Fruit fly (Drosophila melanogaster) whole organism, embryonic: ENCODE measurements around the gene Prtl99C.

ENCODE experiments used
- Antp ChIP-seq: fragments of 200-800 bp; sonication (Bioruptor generic); optimal IDR thresholded peaks from 3 replicates; lab custom pipeline; 2016; ENCODE audit warnings: missing biosample characterization, missing genetic modification characterization
- Atf6 ChIP-seq: fragments of 200-800 bp; sonication (Bioruptor generic); IDR thresholded peaks from 2 replicates; pipeline ENCODE4 v1.3.6; 2022; ENCODE audit warnings: missing biosample characterization, missing genetic modification characterization
- CG10654 ChIP-seq: fragments of 200-800 bp; sonication (Bioruptor generic); optimal IDR thresholded peaks from 2 replicates; lab custom pipeline; 2016; ENCODE audit warnings: missing biosample characterization, missing genetic modification characterization
- CG11696 ChIP-seq: fragments of 200-800 bp; sonication (Bioruptor generic); IDR thresholded peaks from 2 replicates; pipeline ENCODE4 v1.3.6; 2022; ENCODE audit warnings: missing biosample characterization, missing genetic modification characterization
- CG14441 ChIP-seq: fragments of 200-800 bp; sonication (Bioruptor generic); IDR thresholded peaks from 2 replicates; pipeline ENCODE4 v1.3.6; 2022; ENCODE audit warnings: missing biosample characterization, missing genetic modification characterization
- CG15269 ChIP-seq: fragments of 200-800 bp; sonication (Bioruptor generic); optimal IDR thresholded peaks from 2 replicates; lab custom pipeline; 2018; ENCODE audit warnings: missing biosample characterization, mild to moderate bottlenecking, missing genetic modification characterization, moderate library complexity
- CG15601 ChIP-seq: fragments of 200-800 bp; sonication (Bioruptor generic); optimal IDR thresholded peaks from 3 replicates; lab custom pipeline; 2019; ENCODE audit warnings: missing biosample characterization, mild to moderate bottlenecking, missing genetic modification characterization, moderate library complexity
- CG17612 ChIP-seq: fragments of 200-800 bp; sonication (Bioruptor generic); IDR thresholded peaks from 2 replicates; pipeline ENCODE4 v1.3.6; 2022; ENCODE audit warnings: missing biosample characterization, missing genetic modification characterization
- CG1832 ChIP-seq: fragments of 200-800 bp; sonication (Bioruptor generic); optimal IDR thresholded peaks from 2 replicates; lab custom pipeline; 2017; ENCODE audit warnings: missing biosample characterization, mild to moderate bottlenecking, missing genetic modification characterization, inconsistent platforms
- CG3065 ChIP-seq: fragments of 200-800 bp; sonication (Bioruptor generic); optimal IDR thresholded peaks from 2 replicates; lab custom pipeline; 2016; ENCODE audit warnings: missing biosample characterization, missing genetic modification characterization
- CG31224 ChIP-seq: fragments of 200-800 bp; sonication (Bioruptor generic); IDR thresholded peaks from 2 replicates; pipeline ENCODE4 v1.3.6; 2022; ENCODE audit warnings: missing biosample characterization, missing genetic modification characterization
- CG3163 ChIP-seq: fragments of 200-800 bp; sonication (Bioruptor generic); optimal IDR thresholded peaks from 3 replicates; lab custom pipeline; 2016; ENCODE audit warnings: missing biosample characterization, missing genetic modification characterization
- CG33557 ChIP-seq: fragments of 200-800 bp; sonication (Bioruptor generic); optimal IDR thresholded peaks from 2 replicates; lab custom pipeline; 2019; ENCODE audit warnings: missing biosample characterization, mild to moderate bottlenecking, missing genetic modification characterization, moderate library complexity
- CG3726 ChIP-seq: fragments of 200-800 bp; sonication (Bioruptor generic); IDR thresholded peaks from 3 replicates; pipeline ENCODE4, ENCODE4 v1.3.6; 2022; ENCODE audit warnings: missing biosample characterization, missing genetic modification characterization
- CG3838 ChIP-seq: fragments of 200-800 bp; sonication (Bioruptor generic); optimal IDR thresholded peaks from 3 replicates; lab custom pipeline; 2016; ENCODE audit warnings: missing biosample characterization, missing genetic modification characterization
- CG4404 ChIP-seq: fragments of 200-800 bp; sonication (Bioruptor generic); IDR thresholded peaks from 2 replicates; pipeline ENCODE4 v1.3.6; 2022; ENCODE audit warnings: missing biosample characterization, missing genetic modification characterization
- CG4730 ChIP-seq: fragments of 200-800 bp; sonication (Bioruptor generic); IDR thresholded peaks from 2 replicates; pipeline ENCODE4 v1.3.6; 2022; ENCODE audit warnings: missing biosample characterization, missing genetic modification characterization
- CG4820 ChIP-seq: fragments of 200-800 bp; sonication (Bioruptor generic); optimal IDR thresholded peaks from 3 replicates; lab custom pipeline; 2016; ENCODE audit warnings: missing biosample characterization, missing genetic modification characterization
- CG5245 ChIP-seq: fragments of 200-800 bp; sonication (Bioruptor generic); optimal IDR thresholded peaks from 3 replicates; lab custom pipeline; 2016; ENCODE audit warnings: missing biosample characterization, missing genetic modification characterization
- CG5953 ChIP-seq: fragments of 200-800 bp; sonication (Bioruptor generic); IDR thresholded peaks from 2 replicates; pipeline ENCODE4 v1.3.6; 2022; ENCODE audit warnings: missing biosample characterization, missing genetic modification characterization
- CG9876 ChIP-seq: fragments of 200-800 bp; sonication (Bioruptor generic); optimal IDR thresholded peaks from 2 replicates; lab custom pipeline; 2016; ENCODE audit warnings: missing biosample characterization, missing genetic modification characterization
- CTCF ChIP-seq: fragments of 200-800 bp; sonication (Bioruptor generic); optimal IDR thresholded peaks from 2 replicates; lab custom pipeline; 2017; ENCODE audit warnings: missing biosample characterization, mild to moderate bottlenecking, missing genetic modification characterization, moderate library complexity
- Fer1 ChIP-seq: fragments of 200-800 bp; sonication (Bioruptor generic); optimal IDR thresholded peaks from 2 replicates; lab custom pipeline; 2017; ENCODE audit warnings: missing biosample characterization, mild to moderate bottlenecking, missing genetic modification characterization
- Fer2 ChIP-seq: fragments of 200-800 bp; sonication (Bioruptor generic); optimal IDR thresholded peaks from 2 replicates; lab custom pipeline; 2018; ENCODE audit warnings: missing biosample characterization, mild to moderate bottlenecking, missing genetic modification characterization, moderate library complexity
- Gug ChIP-seq: fragments of 200-800 bp; sonication (Bioruptor generic); IDR thresholded peaks from 4 replicates; pipeline ENCODE4 v1.3.6; 2022; ENCODE audit warnings: missing biosample characterization, missing genetic modification characterization
- HLH4C ChIP-seq: fragments of 200-800 bp; sonication (Bioruptor generic); IDR thresholded peaks from 3 replicates; pipeline ENCODE4 v1.3.6; 2022; ENCODE audit warnings: missing biosample characterization, missing genetic modification characterization; ENCODE audit not compliant: partially characterized antibody
- Mes4 ChIP-seq: fragments of 200-800 bp; sonication (Bioruptor generic); optimal IDR thresholded peaks from 2 replicates; lab custom pipeline; 2016; ENCODE audit warnings: missing biosample characterization, missing genetic modification characterization
- NC2β ChIP-seq: fragments of 200-800 bp; sonication (Bioruptor generic); optimal IDR thresholded peaks from 2 replicates; lab custom pipeline; 2016; ENCODE audit warnings: missing biosample characterization, missing genetic modification characterization
- Oaz ChIP-seq: fragments of 200-800 bp; sonication (Bioruptor generic); IDR thresholded peaks from 2 replicates; pipeline ENCODE4 v1.3.6; 2022; ENCODE audit warnings: missing biosample characterization, missing genetic modification characterization
- Scr ChIP-seq: fragments of 200-800 bp; sonication (Bioruptor generic); IDR thresholded peaks from 2 replicates; pipeline ENCODE4 v1.3.6; 2022; ENCODE audit warnings: missing biosample characterization, missing genetic modification characterization; ENCODE audit not compliant: partially characterized antibody
- Side ChIP-seq: fragments of 200-800 bp; sonication (Bioruptor generic); optimal IDR thresholded peaks from 2 replicates; lab custom pipeline; 2016; ENCODE audit warnings: missing biosample characterization, missing genetic modification characterization
- Sry-β ChIP-seq: fragments of 200-800 bp; sonication (Bioruptor generic); optimal IDR thresholded peaks from 2 replicates; lab custom pipeline; 2018; ENCODE audit warnings: missing biosample characterization, mild to moderate bottlenecking, missing genetic modification characterization, moderate library complexity
- Tbp ChIP-seq: fragments of >200 bp; optimal IDR thresholded peaks from 2 replicates; lab custom pipeline; 2018; ENCODE audit warnings: missing biosample characterization, missing genetic modification characterization
- Xbp1 ChIP-seq: fragments of 200-800 bp; sonication (Bioruptor generic); optimal IDR thresholded peaks from 3 replicates; lab custom pipeline; 2016; ENCODE audit warnings: missing biosample characterization, mild to moderate bottlenecking, missing genetic modification characterization
- ap ChIP-seq: fragments of 200-800 bp; sonication (Bioruptor generic); IDR thresholded peaks from 2 replicates; pipeline ENCODE4 v1.3.6; 2022; ENCODE audit warnings: missing biosample characterization, missing genetic modification characterization
- az2 ChIP-seq: fragments of 200-800 bp; sonication (Bioruptor generic); optimal IDR thresholded peaks from 3 replicates; lab custom pipeline; 2016; ENCODE audit warnings: missing biosample characterization, missing genetic modification characterization
- crc ChIP-seq: fragments of 200-800 bp; sonication (Bioruptor generic); optimal IDR thresholded peaks from 2 replicates; lab custom pipeline; 2016; ENCODE audit warnings: missing biosample characterization, missing genetic modification characterization
- cwo ChIP-seq: fragments of 200-800 bp; sonication (Bioruptor generic); optimal IDR thresholded peaks from 3 replicates; lab custom pipeline; 2017; ENCODE audit warnings: missing biosample characterization, missing genetic modification characterization, mild to moderate bottlenecking, moderate library complexity, missing genetic modification reagents
- esg ChIP-seq: fragments of 200-800 bp; sonication (Bioruptor generic); conservative IDR thresholded peaks from 2 replicates; pipeline ENCODE4 v1.3.6; 2022; ENCODE audit warnings: missing biosample characterization, missing genetic modification characterization
- ewg ChIP-seq: fragments of 200-800 bp; sonication (Bioruptor generic); optimal IDR thresholded peaks from 3 replicates; lab custom pipeline; 2017; ENCODE audit warnings: mild to moderate bottlenecking, missing biosample characterization, missing genetic modification reagents, missing genetic modification characterization
- hth ChIP-seq: fragments of >200 bp; optimal IDR thresholded peaks from 2 replicates; lab custom pipeline; 2017; ENCODE audit warnings: inconsistent platforms
- kah ChIP-seq: fragments of 200-800 bp; sonication (Bioruptor generic); optimal IDR thresholded peaks from 2 replicates; lab custom pipeline; 2018; ENCODE audit warnings: missing biosample characterization, mild to moderate bottlenecking, missing genetic modification characterization
- lbe ChIP-seq: fragments of 200-800 bp; sonication (Bioruptor generic); optimal IDR thresholded peaks from 2 replicates; lab custom pipeline; 2016; ENCODE audit warnings: missing biosample characterization, mild to moderate bottlenecking, missing genetic modification characterization
- lola ChIP-seq, 3 experiments: fragments of >200 bp in 2 of 3; fragments of 200-800 bp in 1 of 3; sonication (Bioruptor generic) in 1 of 3; optimal IDR thresholded peaks; 2 replicates each; lab custom pipeline; 2017 to 2019; ENCODE audit warnings: missing biosample characterization in 3 of 3, missing genetic modification characterization in 3 of 3, mild to moderate bottlenecking in 1 of 3, moderate library complexity in 1 of 3
- lov ChIP-seq, 2 experiments: fragments of 200-800 bp in 1 of 2; fragments of >200 bp in 1 of 2; sonication (Bioruptor generic) in 1 of 2; IDR thresholded peaks in 1 of 2; optimal IDR thresholded peaks in 1 of 2; 2 replicates in 1 of 2; 3 replicates in 1 of 2; pipeline versions ENCODE4 v1.3.6 to Lab custom; 2017 to 2022; ENCODE audit warnings: missing biosample characterization in 1 of 2, missing genetic modification characterization in 1 of 2
- scrt ChIP-seq: fragments of 200-800 bp; sonication (Bioruptor generic); optimal IDR thresholded peaks from 2 replicates; lab custom pipeline; 2018; ENCODE audit warnings: missing biosample characterization, mild to moderate bottlenecking, missing genetic modification characterization, moderate library complexity
- sima ChIP-seq: fragments of 200-800 bp; sonication (Bioruptor generic); optimal IDR thresholded peaks from 2 replicates; lab custom pipeline; 2016; ENCODE audit warnings: missing biosample characterization, missing genetic modification characterization
- tll ChIP-seq, 2 experiments: fragments of 200-800 bp in 1 of 2; fragments of >200 bp in 1 of 2; sonication (Bioruptor generic) in 1 of 2; optimal IDR thresholded peaks; 2 replicates each; lab custom pipeline; 2017 to 2019; ENCODE audit warnings: missing biosample characterization in 2 of 2, missing genetic modification characterization in 2 of 2, mild to moderate bottlenecking in 1 of 2, moderate library complexity in 1 of 2
- unc-4 ChIP-seq: fragments of 200-800 bp; sonication (Bioruptor generic); IDR thresholded peaks from 2 replicates; pipeline ENCODE4 v1.3.6; 2022; ENCODE audit warnings: missing biosample characterization, missing genetic modification characterization; ENCODE audit not compliant: partially characterized antibody
- unpg ChIP-seq: fragments of 200-800 bp; sonication (Bioruptor generic); optimal IDR thresholded peaks from 3 replicates; lab custom pipeline; 2018; ENCODE audit warnings: missing biosample characterization, mild to moderate bottlenecking, missing genetic modification characterization, moderate library complexity

The Prtl99C gene

DNA sequence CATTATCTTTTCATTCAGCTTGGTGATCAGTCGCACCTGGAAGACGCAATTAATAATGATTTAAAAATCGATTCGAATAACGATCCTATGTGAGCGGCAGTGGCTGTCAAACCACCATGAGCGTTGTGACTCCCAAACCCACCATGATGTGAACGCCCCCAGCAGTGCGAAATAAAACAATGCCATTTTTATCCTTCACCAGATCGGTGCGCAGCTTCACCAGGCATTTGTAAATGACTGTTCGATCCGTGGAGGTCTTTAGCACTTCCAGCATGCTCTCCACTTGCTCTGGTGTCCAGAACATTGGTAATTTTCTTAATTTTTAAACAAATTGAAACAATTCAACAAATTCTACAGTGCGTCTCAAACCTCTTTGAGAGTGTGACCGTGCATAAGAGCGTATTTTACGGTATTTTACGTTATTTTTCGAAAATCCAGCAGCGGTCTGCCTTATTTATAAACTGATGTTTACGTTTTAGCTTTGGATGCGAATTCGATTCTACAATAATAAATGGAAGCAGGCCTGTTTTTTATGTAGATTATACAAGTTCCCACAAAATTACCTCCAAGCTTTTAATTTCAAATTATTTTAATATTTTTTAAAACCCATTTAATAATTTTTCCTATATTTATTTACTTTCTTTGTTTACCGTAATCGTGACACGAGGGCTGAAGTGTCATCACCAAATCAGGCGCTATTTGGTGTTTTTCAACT lies 36.6 kb upstream of the Prtl99C start, which contains the start of the genes Rnb and Drice (continued):
- TF ChIP-seq ewg (no peak), CG10654 (GFP tag; lab: Kevin White, UChicago) (peak; percentile 19), CG5245 (GFP tag; lab: Kevin White, UChicago) (peak; percentile 6), Sry-β (GFP tag; lab: Kevin White, UChicago) (peak; percentile 44), Fer1 (GFP tag; lab: Kevin White, UChicago) (peak; percentile 36), CTCF (GFP tag; lab: Kevin White, UChicago) (no peak), lbe (GFP tag; lab: Kevin White, UChicago) (peak; percentile 76), Atf6 (GFP tag; lab: Robert Waterston, UW) (0 out of 2 replicates have a peak, but pooled peaks have one; percentile 12), Side (GFP tag; lab: Kevin White, UChicago) (no peak), HLH4C (GFP tag; lab: Robert Waterston, UW) (peak; percentile 55), Tbp (GFP tag; lab: Kevin White, UChicago) (peak; percentile 32), lola (GFP tag; optimal IDR thresholded peaks at IDR 0.05; lab: Kevin White, UChicago) (peak in 1 of 3 experiments; percentile 54), CG3163 (no peak), unc-4 (GFP tag; lab: Robert Waterston, UW) (peak; percentile 75), hth (no peak), CG17612 (no peak), Mes4 (no peak), CG4820 (peak; percentile 16), CG3065 (no peak), CG4730 (GFP tag; lab: Robert Waterston, UW) (no peak), CG14441 (GFP tag; lab: Robert Waterston, UW) (peak; percentile 43; the same call in 1 of the 2 replicates), CG3838 (no peak), CG5953 (GFP tag; lab: Robert Waterston, UW) (0 out of 2 replicates have a peak, but pooled peaks have one; percentile 6), Oaz (no peak), Fer2 (tag; lab: Kevin White, UChicago) (peak; percentile 12), CG15601 (peak; percentile 45), tll (GFP tag; optimal IDR thresholded peaks at IDR 0.05; lab: Kevin White, UChicago) (no peak), unpg (no peak), CG33557 (peak; percentile 58), Scr (peak; percentile 79), CG3726 (no peak), lov (optimal IDR thresholded peaks at IDR 0.05; lab: Kevin White, UChicago) (no peak), lov (GFP tag; IDR thresholded peaks at IDR 0.05; lab: Robert Waterston, UW) (no peak), ap (GFP tag; lab: Robert Waterston, UW) (0 out of 2 replicates have a peak, but pooled peaks have one; percentile 13), Gug (GFP tag; lab: Robert Waterston, UW) (no peak; the same call in 3 of the 4 replicates), esg (GFP tag; lab: Robert Waterston, UW) (no peak), crc (GFP tag; lab: Kevin White, UChicago) (no peak), CG31224 (GFP tag; lab: Robert Waterston, UW) (peak; percentile 43; the same call in 1 of the 2 replicates), scrt (no peak), CG1832 (GFP tag; lab: Kevin White, UChicago) (no peak), CG15269 (no peak), sima (no peak), CG9876 (GFP tag; lab: Kevin White, UChicago) (no peak), cwo (GFP tag; lab: Kevin White, UChicago) (no peak), kah (GFP tag; lab: Kevin White, UChicago) (peak; percentile 50), NC2β (GFP tag; lab: Kevin White, UChicago) (no peak), Antp (GFP tag; lab: Kevin White, UChicago) (no peak), CG4404 (GFP tag; lab: Robert Waterston, UW) (no peak), Xbp1 (peak; percentile 53), az2 (GFP tag; lab: Kevin White, UChicago) (peak; percentile 20), CG11696 (GFP tag; lab: Robert Waterston, UW) (no peak)
